Fruit fly (Drosophila melanogaster): ENCODE measurements around the gene Rop.

Rop gene

dm6 chr3L:4138804-4139521 is at the start of gene Rop, which contains the start of gene Ras64B:
Rop (minus strand) TSS chr3L:4138996.
Ras64B (plus strand) TSS chr3L:4139076.
- TF ChIP-seq CG8478 (optimal IDR thresholded peaks at IDR 0.05): no peak
- peak in 1 of 2 experiments; percentile 43 for TF ChIP-seq CTCF (optimal IDR thresholded peaks at IDR 0.05)

dm6 chr3L:4187930-4188523 is 49.2 kb upstream of the Rop start, which contains the start of the genes Teh2 and tipE:
Teh2 (minus strand) TSS chr3L:4188023.
tipE (plus strand) TSS chr3L:4188499.
- no peak for TF ChIP-seq CG8478 (optimal IDR thresholded peaks at IDR 0.05)
- no peak for TF ChIP-seq CTCF (optimal IDR thresholded peaks at IDR 0.05)

dm6 chr3L:4186659-4187058 is 47.9 kb upstream of the Rop start, which contains the start of gene VhaM9.7-c:
VhaM9.7-c (minus strand) TSS chr3L:4186865.
- TF ChIP-seq CG8478 (optimal IDR thresholded peaks at IDR 0.05): no peak
- TF ChIP-seq CTCF (optimal IDR thresholded peaks at IDR 0.05): no peak

- TF ChIP-seq CTCF (optimal IDR thresholded peaks at IDR 0.05) (no peak), CG8478 (optimal IDR thresholded peaks at IDR 0.05) (no peak)
Observed at dm6 chr3L:4185259-4185658, 46.5 kb upstream of the Rop start.

- TF ChIP-seq CTCF (optimal IDR thresholded peaks at IDR 0.05): no peak
- TF ChIP-seq CG8478 (optimal IDR thresholded peaks at IDR 0.05): no peak
Observed at dm6 chr3L:4184563-4184962, 45.8 kb upstream of the Rop start, which contains the start of gene Teh3. Teh3 (minus strand) TSS chr3L:4184663.

DNA sequence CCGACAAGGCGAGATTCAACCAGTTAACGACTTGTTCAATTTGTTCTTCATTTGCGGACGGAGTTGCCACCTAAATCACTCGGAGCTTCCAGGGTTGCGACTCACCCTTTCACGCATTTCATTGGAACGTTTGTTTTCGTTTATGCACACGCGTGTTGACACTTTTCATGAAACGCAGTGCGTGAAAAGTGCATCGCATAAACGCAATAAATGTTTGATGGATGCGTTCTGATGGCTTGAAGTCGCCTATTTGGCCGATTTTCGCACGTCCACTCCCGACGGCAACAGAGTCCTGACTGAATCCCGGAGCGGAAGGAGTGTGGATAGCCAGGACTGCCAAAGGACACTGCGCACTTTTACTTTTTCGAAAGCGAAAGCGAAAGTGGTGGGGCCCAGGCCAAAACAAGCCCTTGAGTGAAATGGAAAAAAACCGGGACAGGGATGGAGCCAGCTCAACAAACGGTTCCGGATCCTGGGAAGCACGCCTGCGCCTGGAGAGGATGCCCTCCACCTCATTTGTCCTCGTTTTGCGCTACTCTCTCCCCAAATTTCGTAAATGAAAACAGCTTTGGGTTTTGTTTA is 39.3 kb upstream of the Rop start, which contains the start of gene Teh4:
Teh4 (minus strand) TSS at position 290 of the 582 bp plus-strand sequence.
- TF ChIP-seq CG8478 (optimal IDR thresholded peaks at IDR 0.05) (no peak), CTCF (optimal IDR thresholded peaks at IDR 0.05) (no peak)

DNA sequence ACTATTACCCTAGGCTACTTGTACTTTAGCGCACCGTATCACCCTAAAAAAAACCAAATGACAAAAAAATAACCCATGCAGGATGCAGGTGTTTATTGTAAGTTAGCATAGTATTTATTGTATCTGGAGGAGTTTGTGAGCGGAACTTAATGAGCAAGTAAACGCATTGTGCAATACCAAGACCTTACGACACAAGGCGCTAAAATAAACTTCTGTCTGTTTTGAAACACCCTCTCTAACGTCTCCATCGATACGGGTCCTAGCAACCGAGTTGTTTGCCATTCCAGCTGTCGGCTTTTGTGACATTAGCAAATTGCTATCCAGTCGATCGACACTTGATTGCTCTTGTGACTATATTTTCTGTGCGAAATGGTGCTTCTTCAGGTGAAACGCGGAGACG is 34.8 kb upstream of the Rop start, which contains the start of gene CG18675:
CG18675 (plus strand) TSS at position 301 of the 400 bp plus-strand sequence.
- TF ChIP-seq CTCF (optimal IDR thresholded peaks at IDR 0.05): no peak
- TF ChIP-seq CG8478 (optimal IDR thresholded peaks at IDR 0.05): no peak

- TF ChIP-seq CTCF (optimal IDR thresholded peaks at IDR 0.05): peak in 1 of 2 experiments; percentile 15
- no peak for TF ChIP-seq CG8478 (optimal IDR thresholded peaks at IDR 0.05)
Observed at dm6 chr3L:4169957-4170651, 31.3 kb upstream of the Rop start, which contains the start of gene Ero1L. Ero1L (plus strand) TSS chr3L:4170404.

dm6 chr3L:4167353-4167842 is 28.6 kb upstream of the Rop start, which contains the start of gene mas:
mas (minus strand) TSS chr3L:4167464.
- TF ChIP-seq CTCF (optimal IDR thresholded peaks at IDR 0.05) (no peak), CG8478 (optimal IDR thresholded peaks at IDR 0.05) (no peak)

DNA sequence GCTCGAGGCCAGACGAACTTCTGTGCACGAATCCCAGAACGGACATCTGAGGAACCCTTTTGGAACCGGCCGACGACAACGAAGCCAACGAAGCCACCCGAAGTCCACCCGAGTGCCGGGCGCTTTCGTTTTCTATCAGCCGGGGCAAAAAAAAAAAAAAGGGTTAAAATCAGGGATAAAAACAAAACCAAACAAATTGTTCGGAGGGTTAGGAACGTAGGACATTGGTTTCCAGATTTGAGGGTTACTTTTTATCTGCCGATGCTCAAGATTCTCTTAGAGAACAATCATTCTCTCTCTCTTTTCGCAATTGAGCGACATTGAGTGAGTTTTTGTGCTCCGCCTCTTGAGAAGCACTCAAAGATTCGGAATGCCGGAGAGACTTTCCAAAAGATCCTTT is 22.1 kb upstream of the Rop start, which contains the start of gene nab:
nab (minus strand) TSS at position 7 of the 400 bp plus-strand sequence.
- TF ChIP-seq CTCF (optimal IDR thresholded peaks at IDR 0.05) (no peak), CG8478 (optimal IDR thresholded peaks at IDR 0.05) (no peak)

DNA sequence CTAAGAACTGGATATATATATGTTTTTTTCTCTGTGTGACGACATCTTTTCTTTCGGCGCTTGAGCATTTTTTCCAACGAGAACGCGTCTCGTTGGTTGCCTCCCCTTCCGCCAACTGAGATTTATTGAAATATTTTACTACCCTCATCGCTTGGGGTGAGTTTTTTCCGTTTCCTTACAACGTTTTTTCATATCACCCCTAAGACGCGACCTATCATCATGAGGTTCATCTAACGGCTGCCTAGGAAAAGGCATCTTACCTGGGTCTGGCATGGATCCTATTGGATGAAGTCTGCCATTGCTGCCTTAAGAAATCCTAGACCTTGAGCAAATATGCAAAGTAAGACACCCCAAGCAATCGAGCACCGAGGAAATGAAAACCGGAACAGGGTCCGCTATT is 20.5 kb upstream of the Rop start:
- no peak for TF ChIP-seq CTCF (optimal IDR thresholded peaks at IDR 0.05)

dm6 chr3L:4158361-4158760 is 19.6 kb upstream of the Rop start:
- no peak for TF ChIP-seq CTCF (optimal IDR thresholded peaks at IDR 0.05)
- no peak for TF ChIP-seq CG8478 (optimal IDR thresholded peaks at IDR 0.05)

DNA sequence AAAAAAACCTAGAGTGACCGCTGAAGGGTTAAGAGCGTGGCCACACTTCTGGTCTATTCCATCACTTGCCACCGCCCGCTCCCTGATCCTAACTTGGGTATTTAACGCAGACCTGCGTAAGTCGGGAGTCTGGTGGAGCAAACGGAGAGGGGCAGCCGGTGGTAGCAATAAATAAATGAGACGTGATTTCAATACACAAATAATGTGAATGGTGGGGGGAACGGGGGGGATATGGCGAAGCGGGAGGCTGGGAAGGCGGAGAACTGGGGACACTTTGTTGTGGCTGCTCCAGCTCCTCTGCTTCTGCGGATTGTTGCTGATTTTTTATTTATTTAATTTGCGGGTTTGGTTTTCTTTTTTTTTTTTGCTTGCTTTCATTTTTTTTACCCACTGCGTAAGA is 19.1 kb upstream of the Rop start:
- TF ChIP-seq CG8478 (optimal IDR thresholded peaks at IDR 0.05): no peak
- TF ChIP-seq CTCF (optimal IDR thresholded peaks at IDR 0.05): no peak

DNA sequence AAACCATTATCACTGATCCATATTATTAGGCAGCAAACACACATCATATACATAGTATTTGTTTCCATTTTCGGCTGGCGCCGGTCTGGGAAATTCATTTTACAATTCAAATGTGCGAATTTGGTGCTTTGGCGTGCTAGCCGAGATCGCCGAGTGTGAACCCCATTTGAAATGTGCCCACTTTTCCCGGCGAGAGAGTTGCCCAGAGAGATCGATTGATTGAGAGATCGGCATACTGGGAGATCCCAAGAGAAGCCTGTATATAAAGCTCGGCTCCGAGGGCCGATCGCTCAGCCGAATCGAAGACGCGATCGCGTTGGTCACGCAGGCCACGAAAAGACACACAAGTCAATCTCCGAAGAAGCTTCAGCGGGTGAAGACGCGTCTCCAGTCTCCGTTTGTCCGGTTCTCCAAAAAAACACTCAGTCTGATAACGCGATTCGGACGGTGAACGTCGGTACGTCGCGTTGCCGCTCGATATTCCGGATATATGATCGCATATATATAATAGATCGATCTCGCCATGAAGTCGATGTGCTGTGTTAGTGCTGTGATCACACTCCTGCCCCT is 9.7 kb upstream of the Rop start, which contains the start of gene CG1299:
CG1299 (plus strand) TSS at position 291 of the 570 bp plus-strand sequence.
- TF ChIP-seq CTCF (optimal IDR thresholded peaks at IDR 0.05) (no peak), CG8478 (optimal IDR thresholded peaks at IDR 0.05) (no peak)
